Worm (Caenorhabditis elegans) whole organism, L2 larva: ENCODE measurements around the gene dkc-1.

Experiments
- ZK546.5 ChIP-seq: sonication (generic microtip); optimal IDR thresholded peaks from 2 replicates; lab custom pipeline; 2017; ENCODE audit warnings: missing biosample characterization, missing genetic modification characterization
- aly-2 ChIP-seq: fragments of 150-350 bp; optimal IDR thresholded peaks from 2 replicates; lab custom pipeline; 2014; ENCODE audit warnings: missing biosample characterization, missing genetic modification characterization
- ceh-82 ChIP-seq: fragments of 150-350 bp; optimal IDR thresholded peaks from 2 replicates; lab custom pipeline; 2014; ENCODE audit warnings: missing biosample characterization, missing genetic modification characterization
- egl-27 ChIP-seq: sonication (generic microtip); optimal IDR thresholded peaks from 3 replicates; lab custom pipeline; 2017; ENCODE audit warnings: missing biosample characterization, missing genetic modification reagents, missing genetic modification characterization
- elt-1 ChIP-seq: fragments of 150-350 bp; optimal IDR thresholded peaks from 2 replicates; lab custom pipeline; 2014; ENCODE audit warnings: missing biosample characterization, missing genetic modification characterization
- elt-3 ChIP-seq: sonication (generic microtip); optimal IDR thresholded peaks from 2 replicates; lab custom pipeline; 2017; ENCODE audit warnings: missing biosample characterization, missing genetic modification characterization
- lin-13 ChIP-seq: fragments of 150-350 bp; optimal IDR thresholded peaks from 2 replicates; lab custom pipeline; 2014; ENCODE audit warnings: missing biosample characterization, missing genetic modification reagents, missing genetic modification characterization
- lsy-2 ChIP-seq, 2 experiments: fragments of 150-350 bp in 1 of 2; sonication (generic microtip) in 1 of 2; optimal IDR thresholded peaks; 2 replicates each; lab custom pipeline; 2014 to 2017; ENCODE audit warnings: missing biosample characterization in 2 of 2, missing genetic modification characterization in 2 of 2
- mbf-1 ChIP-seq: sonication (generic microtip); optimal IDR thresholded peaks from 2 replicates; lab custom pipeline; 2017; ENCODE audit warnings: missing biosample characterization, missing genetic modification characterization
- nhr-11 ChIP-seq: fragments of 150-350 bp; optimal IDR thresholded peaks from 2 replicates; lab custom pipeline; 2014; ENCODE audit warnings: missing biosample characterization, missing genetic modification characterization
- nhr-237 ChIP-seq: fragments of 150-350 bp; optimal IDR thresholded peaks from 2 replicates; lab custom pipeline; 2014; ENCODE audit warnings: missing biosample characterization, missing genetic modification characterization
- sma-3 ChIP-seq: sonication (generic microtip); optimal IDR thresholded peaks from 2 replicates; lab custom pipeline; 2016; ENCODE audit warnings: missing genetic modification reagents, missing genetic modification characterization, missing compliant biosample characterization
- unc-62 ChIP-seq: fragments of 150-350 bp; optimal IDR thresholded peaks from 2 replicates; lab custom pipeline; 2014; ENCODE audit warnings: missing biosample characterization, missing genetic modification reagents, missing genetic modification characterization
- ztf-11 ChIP-seq: sonication (generic microtip); optimal IDR thresholded peaks from 2 replicates; lab custom pipeline; 2017; ENCODE audit warnings: missing biosample characterization, missing genetic modification characterization

- TF ChIP-seq ztf-11 (tag; lab: Kevin White, UChicago) (no peak), aly-2 (tag; lab: Kevin White, UChicago) (no peak), elt-1 (tag; lab: Kevin White, UChicago) (no peak), mbf-1 (tag; lab: Kevin White, UChicago) (no peak), lin-13 (no peak), lsy-2 (tag; optimal IDR thresholded peaks at IDR 0.05; lab: Kevin White, UChicago) (no peak), unc-62 (GFP tag; lab: Kevin White, UChicago) (no peak), sma-3 (no peak), nhr-11 (tag; lab: Kevin White, UChicago) (no peak), elt-3 (tag; lab: Kevin White, UChicago) (no peak), ceh-82 (no peak), nhr-237 (no peak), ZK546.5 (tag; lab: Kevin White, UChicago) (no peak), egl-27 (tag; lab: Kevin White, UChicago) (no peak)
These were observed 41.7 kb upstream of the dkc-1 start for ce11 chrIII:10706481-10706880.
